Worm (Caenorhabditis elegans): Measurements from ENCODE around the gene fbxc-31.
A peak's percentile ranks its signal among the peaks of the same experiment; 100 is the strongest.
"Not testable (repeated sequence)": the region's sequence is repeated elsewhere in the genome, so short reads cannot be mapped to it uniquely, and the experiment has no call there.

Gene fbxc-31

DNA sequence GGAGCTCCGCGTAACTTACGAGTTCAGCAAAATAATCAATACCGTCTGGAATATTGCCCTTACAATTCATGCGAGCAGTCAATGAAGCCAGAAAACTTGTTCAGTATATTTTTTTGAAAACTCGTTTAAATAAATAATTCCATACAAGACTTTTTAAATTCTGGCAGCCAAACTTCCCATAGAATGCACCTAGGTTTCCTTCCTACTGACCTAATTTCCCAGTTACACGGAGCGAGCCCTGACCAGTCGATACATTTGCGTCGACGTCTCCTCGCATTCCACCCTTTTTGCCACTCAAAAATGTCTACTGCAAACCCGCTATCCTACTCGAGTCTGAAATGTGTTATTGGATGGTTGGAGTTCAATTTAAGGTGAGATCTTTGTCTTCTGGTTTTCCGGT lies 5.5 kb downstream of the fbxc-31 start, which contains the start of gene fbxc-30:
Gene fbxc-30 (plus strand): TSS at position 301 of the 400 bp plus-strand sequence.
- TF ChIP-seq tbx-2 (tag; optimal IDR thresholded peaks at IDR 0.05) (no peak), fkh-10 (GFP tag; optimal IDR thresholded peaks at IDR 0.05) (no peak), nhr-77 (tag; optimal IDR thresholded peaks at IDR 0.05) (no peak), egl-5 (tag; optimal IDR thresholded peaks at IDR 0.05) (no peak), snpc-4 (tag; optimal IDR thresholded peaks at IDR 0.05) (no peak), unc-62 (GFP tag; optimal IDR thresholded peaks at IDR 0.05) (no peak), ztf-11 (tag; optimal IDR thresholded peaks at IDR 0.05) (no peak), lsy-12 (tag; optimal IDR thresholded peaks at IDR 0.05) (no peak), nhr-11 (tag; optimal IDR thresholded peaks at IDR 0.05) (no peak), elt-1 (tag; optimal IDR thresholded peaks at IDR 0.05) (no peak), mdl-1 (tag; optimal IDR thresholded peaks at IDR 0.05) (no peak), daf-12 (tag; optimal IDR thresholded peaks at IDR 0.05) (no peak)

DNA sequence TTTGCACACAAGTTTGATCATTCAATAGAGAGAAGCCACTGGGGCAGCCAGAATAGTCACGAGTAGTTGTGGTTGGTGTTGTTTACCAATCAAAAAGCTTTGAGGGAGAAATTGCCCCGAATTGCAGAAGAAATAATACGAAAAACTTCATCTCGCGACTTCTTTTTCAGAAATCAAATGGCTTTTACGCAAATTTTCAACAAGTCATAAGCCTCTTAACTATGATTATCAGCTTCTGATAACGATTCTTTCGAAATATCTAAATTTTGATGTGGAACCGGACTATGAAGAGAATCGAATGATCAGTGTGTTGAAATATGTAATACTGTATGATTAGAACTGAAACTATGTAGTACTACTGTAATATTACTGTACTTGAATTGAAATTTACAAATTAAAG lies 8.5 kb downstream of the fbxc-31 start:
- TF ChIP-seq nhr-77 (tag; optimal IDR thresholded peaks at IDR 0.05) (no peak), elt-2 (tag; optimal IDR thresholded peaks at IDR 0.05) (peak; percentile 52)

- TF ChIP-seq egl-27 (tag; optimal IDR thresholded peaks at IDR 0.05) (no peak), pqm-1 (tag; optimal IDR thresholded peaks at IDR 0.05) (peak; percentile 39), eor-1 (tag; optimal IDR thresholded peaks at IDR 0.05) (no peak), ceh-82 (tag; optimal IDR thresholded peaks at IDR 0.05) (no peak), fkh-2 (tag; optimal IDR thresholded peaks at IDR 0.05) (no peak), nhr-43 (tag; optimal IDR thresholded peaks at IDR 0.05; ENCODE audit: poor library complexity, severe bottlenecking) (no peak), elt-2 (tag; optimal IDR thresholded peaks at IDR 0.05) (peak; percentile 84), zag-1 (tag; optimal IDR thresholded peaks at IDR 0.05) (no peak)
Measured at ce11 chrII:922778-923177, 11.0 kb downstream of the fbxc-31 start.

DNA sequence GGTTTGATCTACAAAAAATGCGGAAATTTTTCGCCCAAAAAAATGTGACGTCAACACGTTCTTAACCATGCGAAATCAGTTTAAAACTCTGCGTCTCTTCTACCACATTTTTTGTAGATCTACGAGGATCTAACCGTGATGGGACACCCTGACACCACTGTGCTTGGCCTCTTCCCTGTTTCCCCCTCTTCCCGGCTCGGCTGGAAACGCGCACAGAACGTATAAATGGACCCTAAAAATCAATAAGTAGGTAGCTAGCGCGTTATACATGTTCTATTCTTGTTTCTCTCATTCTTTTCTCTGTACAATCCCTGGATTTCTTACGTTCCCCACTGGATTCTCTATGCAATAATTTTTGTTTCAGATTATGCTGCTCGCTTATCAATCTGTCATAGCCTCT lies 11.7 kb downstream of the fbxc-31 start, which contains the start of gene fbxc-28:
Gene fbxc-28 (plus strand): TSS at position 301 of the 400 bp plus-strand sequence.
- TF ChIP-seq lsy-12 (tag; optimal IDR thresholded peaks at IDR 0.05): no peak

DNA sequence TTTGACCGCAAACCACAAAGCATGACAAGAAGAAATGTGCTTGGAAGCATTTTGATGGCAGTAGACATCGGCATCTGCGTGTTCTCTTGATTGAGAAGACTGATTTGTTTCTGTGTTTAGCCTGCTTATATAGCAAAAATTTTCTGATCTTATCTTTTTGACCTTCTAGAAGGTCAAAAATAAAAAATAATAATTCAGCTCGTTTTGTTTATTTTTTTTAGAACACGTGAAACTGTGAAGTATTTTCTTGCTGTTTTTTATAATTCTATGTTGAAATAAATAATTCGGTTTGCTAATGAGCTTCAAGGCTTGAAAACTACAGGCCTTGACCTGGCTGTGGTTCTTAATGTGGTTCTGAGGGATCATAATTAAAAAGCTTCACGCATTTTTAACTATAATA lies 15.6 kb downstream of the fbxc-31 start, which contains the start of gene R07C3.13:
Gene R07C3.13 (minus strand): TSS at position 101 of the 400 bp plus-strand sequence.
- TF ChIP-seq mml-1 (tag; optimal IDR thresholded peaks at IDR 0.05) (no peak), nhr-28 (tag; optimal IDR thresholded peaks at IDR 0.05) (no peak), nhr-237 (tag; optimal IDR thresholded peaks at IDR 0.05) (no peak), lin-39 (tag; optimal IDR thresholded peaks at IDR 0.05) (no peak), elt-1 (tag; optimal IDR thresholded peaks at IDR 0.05) (no peak), elt-3 (tag; optimal IDR thresholded peaks at IDR 0.05) (no peak), egl-27 (tag; optimal IDR thresholded peaks at IDR 0.05) (no peak)

DNA sequence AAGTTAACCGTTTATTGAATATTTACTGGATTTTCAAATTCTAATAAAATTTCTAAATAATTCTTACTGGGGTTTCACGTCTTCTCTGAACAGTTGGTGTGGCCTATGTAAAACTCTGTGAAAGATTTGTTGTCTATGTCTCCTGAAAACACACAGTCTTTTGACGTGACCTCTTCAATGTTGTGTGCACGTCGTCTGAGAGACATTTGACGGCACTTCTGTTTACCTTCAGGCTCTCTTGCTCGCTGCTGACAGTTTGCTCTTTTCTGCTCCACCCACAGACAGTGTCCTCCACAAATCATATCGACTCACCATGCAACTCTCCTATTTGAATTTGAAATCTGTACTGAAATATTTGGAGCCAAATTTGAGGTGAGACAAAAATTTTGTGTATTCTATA lies 19.1 kb downstream of the fbxc-31 start, which contains the start of gene fbxc-34:
Gene fbxc-34 (plus strand): TSS at position 301 of the 400 bp plus-strand sequence.
- TF ChIP-seq ceh-28 (tag; optimal IDR thresholded peaks at IDR 0.05); nhr-11 (tag; optimal IDR thresholded peaks at IDR 0.05); sea-2 (GFP tag; optimal IDR thresholded peaks at IDR 0.05): not testable (repeated sequence)

DNA sequence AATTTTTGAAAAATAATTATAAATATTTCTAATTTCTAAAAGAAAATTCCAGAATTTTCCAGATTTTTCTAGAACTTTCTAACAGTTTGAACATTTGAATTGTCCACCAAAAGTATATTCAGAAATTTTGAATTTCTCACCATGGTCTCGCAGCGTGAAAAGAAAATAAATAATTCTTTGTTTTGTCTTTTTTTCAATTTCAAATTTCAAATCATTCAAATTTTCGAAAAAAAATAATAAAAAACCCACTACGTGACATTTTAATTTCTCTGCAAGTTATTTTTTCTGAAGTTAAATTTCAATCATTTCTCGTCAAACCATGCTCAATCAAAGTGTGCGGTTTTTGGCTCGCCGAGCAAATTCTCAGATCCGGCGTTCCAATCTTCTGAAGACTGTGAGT lies 20.9 kb downstream of the fbxc-31 start, which contains the start of gene acs-15:
Gene acs-15 (plus strand): TSS at position 301 of the 400 bp plus-strand sequence.
- TF ChIP-seq fkh-2 (tag; optimal IDR thresholded peaks at IDR 0.05) (no peak), nhr-25 (tag; optimal IDR thresholded peaks at IDR 0.05) (no peak), lsy-12 (tag; optimal IDR thresholded peaks at IDR 0.05) (no peak), hmg-11 (tag; optimal IDR thresholded peaks at IDR 0.05) (no peak), skn-1 (tag; optimal IDR thresholded peaks at IDR 0.05) (no peak), mdl-1 (tag; optimal IDR thresholded peaks at IDR 0.05) (no peak), elt-1 (tag; optimal IDR thresholded peaks at IDR 0.05) (no peak), mml-1 (tag; optimal IDR thresholded peaks at IDR 0.05) (no peak), nhr-67 (tag; optimal IDR thresholded peaks at IDR 0.05) (no peak), ztf-11 (tag; optimal IDR thresholded peaks at IDR 0.05) (no peak), unc-62 (GFP tag; optimal IDR thresholded peaks at IDR 0.05) (no peak), eor-1 (tag; optimal IDR thresholded peaks at IDR 0.05) (no peak)
